Worm (Caenorhabditis elegans) whole organism, late embryonic: Measurements from ENCODE around the gene B0228.9.

Source experiments
- C08G9.2 ChIP-seq: sonication (generic microtip); optimal IDR thresholded peaks from 2 replicates; lab custom pipeline; 2016; ENCODE audit warnings: mild to moderate bottlenecking, missing genetic modification characterization, moderate library complexity, missing compliant biosample characterization
- K09A11.1 ChIP-seq: sonication (generic microtip); optimal IDR thresholded peaks from 2 replicates; lab custom pipeline; 2017; ENCODE audit warnings: antibody characterized with exemption, mild to moderate bottlenecking, missing genetic modification characterization, missing compliant biosample characterization; ENCODE audit not compliant: insufficient read depth
- Y22D7AL.16 ChIP-seq: sonication (generic microtip); optimal IDR thresholded peaks from 2 replicates; lab custom pipeline; 2016; ENCODE audit warnings: missing genetic modification characterization, missing compliant biosample characterization
- ahr-1 ChIP-seq: sonication (generic microtip); optimal IDR thresholded peaks from 2 replicates; lab custom pipeline; 2016; ENCODE audit warnings: missing genetic modification characterization, missing compliant biosample characterization
- ceh-14 ChIP-seq: sonication (generic microtip); optimal IDR thresholded peaks from 2 replicates; lab custom pipeline; 2016; ENCODE audit warnings: missing genotype, missing genetic modification characterization, missing compliant biosample characterization
- ceh-18 ChIP-seq: sonication (generic microtip); optimal IDR thresholded peaks from 2 replicates; lab custom pipeline; 2016; ENCODE audit warnings: missing genetic modification characterization, missing compliant biosample characterization
- ceh-19 ChIP-seq: fragments of 200-800 bp; sonication (Bioruptor generic); optimal IDR thresholded peaks from 2 replicates; lab custom pipeline; 2018; ENCODE audit warnings: mild to moderate bottlenecking, missing genetic modification characterization, missing compliant biosample characterization
- ceh-45 ChIP-seq: fragments of 200-800 bp; sonication (Bioruptor generic); IDR thresholded peaks from 2 replicates; pipeline ENCODE4 v1.3.6; 2022; ENCODE audit warnings: missing genetic modification reagents, missing genetic modification characterization, missing compliant biosample characterization
- ceh-48 ChIP-seq: sonication (generic microtip); optimal IDR thresholded peaks from 2 replicates; lab custom pipeline; 2016; ENCODE audit warnings: missing genetic modification characterization, inconsistent platforms, missing compliant biosample characterization
- ceh-6 ChIP-seq: fragments of 200-800 bp; sonication (Bioruptor generic); optimal IDR thresholded peaks from 2 replicates; lab custom pipeline; 2018; ENCODE audit warnings: mild to moderate bottlenecking, missing genetic modification characterization, missing compliant biosample characterization
- ceh-9 ChIP-seq: sonication (generic microtip); optimal IDR thresholded peaks from 2 replicates; lab custom pipeline; 2016; ENCODE audit warnings: mild to moderate bottlenecking, missing genetic modification characterization, inconsistent platforms, missing compliant biosample characterization
- che-1 ChIP-seq: sonication (generic microtip); optimal IDR thresholded peaks from 2 replicates; lab custom pipeline; 2016; ENCODE audit warnings: mild to moderate bottlenecking, missing genetic modification characterization, missing compliant biosample characterization
- dmd-4 ChIP-seq: sonication (generic microtip); optimal IDR thresholded peaks from 2 replicates; lab custom pipeline; 2016; ENCODE audit warnings: borderline replicate concordance, missing genetic modification characterization, missing compliant biosample characterization
- dve-1 ChIP-seq: sonication (generic microtip); optimal IDR thresholded peaks from 2 replicates; lab custom pipeline; 2017; ENCODE audit warnings: antibody characterized with exemption, mild to moderate bottlenecking, missing genetic modification characterization, missing compliant biosample characterization
- elt-2 ChIP-seq: sonication (generic microtip); optimal IDR thresholded peaks from 2 replicates; lab custom pipeline; 2016; ENCODE audit warnings: missing genetic modification reagents, missing genetic modification characterization, missing compliant biosample characterization
- elt-4 ChIP-seq: sonication (generic microtip); optimal IDR thresholded peaks from 2 replicates; lab custom pipeline; 2016; ENCODE audit warnings: missing genetic modification characterization, missing compliant biosample characterization
- eyg-1 ChIP-seq: sonication (generic microtip); optimal IDR thresholded peaks from 2 replicates; lab custom pipeline; 2016; ENCODE audit warnings: missing genotype, missing genetic modification characterization, missing compliant biosample characterization
- fkh-6 ChIP-seq: sonication (generic microtip); optimal IDR thresholded peaks from 2 replicates; lab custom pipeline; 2016; ENCODE audit warnings: missing genetic modification characterization, missing compliant biosample characterization
- hlh-13 ChIP-seq: fragments of 200-800 bp; sonication (Bioruptor generic); optimal IDR thresholded peaks from 2 replicates; lab custom pipeline; 2018; ENCODE audit warnings: mild to moderate bottlenecking, missing genetic modification characterization, missing compliant biosample characterization
- lim-6 ChIP-seq: sonication (generic microtip); optimal IDR thresholded peaks from 2 replicates; lab custom pipeline; 2016; ENCODE audit warnings: missing genetic modification characterization, missing compliant biosample characterization
- lin-11 ChIP-seq: fragments of 200-800 bp; sonication (Bioruptor generic); optimal IDR thresholded peaks from 2 replicates; lab custom pipeline; 2018; ENCODE audit warnings: mild to moderate bottlenecking, missing genetic modification characterization, missing compliant biosample characterization
- madf-2 ChIP-seq: sonication (generic microtip); optimal IDR thresholded peaks from 2 replicates; lab custom pipeline; 2017; ENCODE audit warnings: missing genetic modification characterization, missing compliant biosample characterization
- nhr-11 ChIP-seq: fragments of 150-350 bp; optimal IDR thresholded peaks from 2 replicates; lab custom pipeline; 2014; ENCODE audit warnings: missing biosample characterization, missing genetic modification characterization
- odd-2 ChIP-seq: sonication (generic microtip); optimal IDR thresholded peaks from 2 replicates; lab custom pipeline; 2017; ENCODE audit warnings: antibody characterized with exemption, mild to moderate bottlenecking, missing genetic modification characterization, missing compliant biosample characterization
- pag-3 ChIP-seq: sonication (generic microtip); optimal IDR thresholded peaks from 2 replicates; lab custom pipeline; 2016; ENCODE audit warnings: missing compliant biosample characterization, missing genetic modification characterization, borderline replicate concordance
- pat-9 ChIP-seq: fragments of 200-800 bp; sonication (Bioruptor generic); optimal IDR thresholded peaks from 2 replicates; lab custom pipeline; 2018; ENCODE audit warnings: mild to moderate bottlenecking, missing genetic modification characterization, moderate library complexity, missing compliant biosample characterization
- pha-4 ChIP-seq: fragments of 150-350 bp; optimal IDR thresholded peaks from 2 replicates; lab custom pipeline; 2018; ENCODE audit warnings: missing biosample characterization, missing genetic modification reagents, missing genetic modification characterization
- ref-2 ChIP-seq: sonication (generic microtip); optimal IDR thresholded peaks from 2 replicates; lab custom pipeline; 2016; ENCODE audit warnings: missing genetic modification characterization, missing compliant biosample characterization
- sdc-2 ChIP-seq: sonication (generic microtip); optimal IDR thresholded peaks from 2 replicates; lab custom pipeline; 2016; ENCODE audit warnings: missing genotype, missing genetic modification characterization, missing compliant biosample characterization
- sox-2 ChIP-seq: fragments of 200-800 bp; sonication (Bioruptor generic); IDR thresholded peaks from 2 replicates; pipeline ENCODE4 v1.3.6; 2022; ENCODE audit warnings: missing genetic modification reagents, missing genetic modification characterization, missing compliant biosample characterization
- sox-4 ChIP-seq: sonication (generic microtip); optimal IDR thresholded peaks from 2 replicates; lab custom pipeline; 2017; ENCODE audit warnings: mild to moderate bottlenecking, missing genetic modification characterization, inconsistent platforms, missing compliant biosample characterization
- ttx-3 ChIP-seq: sonication (generic microtip); optimal IDR thresholded peaks from 2 replicates; lab custom pipeline; 2016; ENCODE audit warnings: missing genetic modification reagents, missing genetic modification characterization, missing compliant biosample characterization
- unc-55 ChIP-seq: sonication (generic microtip); optimal IDR thresholded peaks from 2 replicates; lab custom pipeline; 2017; ENCODE audit warnings: missing biosample characterization, missing genetic modification reagents, missing genetic modification characterization
- unc-86 ChIP-seq: sonication (generic microtip); optimal IDR thresholded peaks from 2 replicates; lab custom pipeline; 2016; ENCODE audit warnings: missing genetic modification characterization, missing compliant biosample characterization
- ztf-16 ChIP-seq: sonication (generic microtip); optimal IDR thresholded peaks from 2 replicates; lab custom pipeline; 2017; ENCODE audit warnings: missing genetic modification characterization, missing compliant biosample characterization

B0228.9 gene

DNA sequence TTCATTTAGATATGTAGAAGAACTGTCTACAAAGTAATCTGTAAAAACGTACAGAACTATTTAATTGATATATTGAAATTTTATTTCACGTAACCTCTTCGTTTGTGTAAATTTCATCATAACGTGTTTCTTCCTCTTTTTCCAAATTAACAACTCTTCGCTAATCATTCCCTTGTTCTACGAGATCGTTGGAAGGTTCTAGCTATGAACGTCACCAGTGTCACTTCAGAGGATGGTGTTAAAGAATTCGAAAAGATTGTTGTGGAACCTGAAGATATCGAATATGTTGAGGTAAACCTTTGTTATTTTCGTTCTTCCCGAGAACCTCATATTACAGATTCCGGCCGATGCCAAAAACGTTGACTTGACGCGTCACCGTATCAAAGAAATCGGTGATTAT lies 8.9 kb upstream of the B0228.9 start, which contains the start of gene C06A8.6:
C06A8.6 (plus strand) TSS at position 89 of the 400 bp plus-strand sequence.
- no peak for TF ChIP-seq odd-2 (tag; lab: Kevin White, UChicago)
- TF ChIP-seq ceh-6 (GFP tag; lab: Kevin White, UChicago) = no peak
- TF ChIP-seq ahr-1 = no peak
- no peak for TF ChIP-seq pag-3
- TF ChIP-seq ceh-48 (tag; lab: Kevin White, UChicago) = no peak
- TF ChIP-seq dmd-4 = no peak
- no peak for TF ChIP-seq ceh-14 (tag; lab: Kevin White, UChicago)
- TF ChIP-seq unc-55 (GFP tag; lab: Kevin White, UChicago) = no peak

ce11 chrII:7771917-7772316 lies 8.4 kb upstream of the B0228.9 start, which contains the start of gene C06A8.8:
Gene C06A8.8 (minus strand): TSS chrII:7772017.
- TF ChIP-seq ztf-16 (tag; lab: Kevin White, UChicago) = no peak
- TF ChIP-seq fkh-6 (tag; lab: Kevin White, UChicago) = no peak
- no peak for TF ChIP-seq sdc-2
- no peak for TF ChIP-seq lin-11 (tag; lab: Kevin White, UChicago)
- TF ChIP-seq sox-4 = no peak

DNA sequence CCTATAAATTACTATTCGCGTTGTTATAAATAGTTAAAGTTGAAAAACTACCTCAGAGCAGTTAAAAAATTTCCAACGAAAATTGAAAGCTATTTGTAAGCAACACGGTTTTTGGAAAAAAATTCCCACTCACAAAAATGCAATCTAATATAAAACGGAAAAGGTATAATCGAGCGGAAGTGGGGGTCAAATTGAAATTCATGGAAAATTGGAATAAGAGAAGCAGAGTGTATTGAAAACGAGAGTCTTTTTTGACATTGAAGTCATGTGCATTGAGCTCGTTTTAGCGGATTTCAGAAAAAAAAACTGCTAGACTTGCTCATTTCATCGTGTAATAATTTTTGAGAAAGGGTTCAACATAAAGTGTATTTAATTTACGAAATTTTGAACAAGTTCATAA lies 6.8 kb upstream of the B0228.9 start:
- TF ChIP-seq dve-1 (no peak), ceh-6 (GFP tag; lab: Kevin White, UChicago) (no peak), dmd-4 (no peak), nhr-11 (tag; lab: Kevin White, UChicago) (no peak), ceh-9 (tag; lab: Kevin White, UChicago) (no peak), sox-2 (GFP tag; lab: Robert Waterston, UW) (no peak), pat-9 (no peak), fkh-6 (tag; lab: Kevin White, UChicago) (no peak), K09A11.1 (tag; lab: Kevin White, UChicago) (no peak), hlh-13 (no peak), C08G9.2 (tag; lab: Kevin White, UChicago) (no peak)

DNA sequence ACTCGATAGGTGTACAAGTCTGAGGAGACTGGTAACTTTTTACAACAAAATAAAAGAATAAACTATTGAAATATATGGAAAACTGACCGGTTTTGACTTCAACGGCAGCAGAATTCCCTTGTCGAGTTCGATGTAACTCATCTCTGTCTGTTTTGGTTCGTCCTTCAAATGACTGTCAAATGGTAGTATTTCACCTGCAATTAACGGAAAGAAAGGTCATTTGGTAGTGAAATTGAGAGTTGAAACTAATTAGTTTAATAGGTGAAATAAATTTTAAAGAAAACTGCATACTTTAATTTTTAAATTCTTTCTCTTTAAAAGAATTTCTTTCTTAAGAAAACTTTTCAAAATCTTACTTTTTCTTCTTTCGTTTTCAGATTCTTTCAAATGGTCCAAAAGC lies 5.8 kb upstream of the B0228.9 start:
- TF ChIP-seq ref-2 (tag; lab: Kevin White, UChicago) (no peak), eyg-1 (tag; lab: Kevin White, UChicago) (no peak)

DNA sequence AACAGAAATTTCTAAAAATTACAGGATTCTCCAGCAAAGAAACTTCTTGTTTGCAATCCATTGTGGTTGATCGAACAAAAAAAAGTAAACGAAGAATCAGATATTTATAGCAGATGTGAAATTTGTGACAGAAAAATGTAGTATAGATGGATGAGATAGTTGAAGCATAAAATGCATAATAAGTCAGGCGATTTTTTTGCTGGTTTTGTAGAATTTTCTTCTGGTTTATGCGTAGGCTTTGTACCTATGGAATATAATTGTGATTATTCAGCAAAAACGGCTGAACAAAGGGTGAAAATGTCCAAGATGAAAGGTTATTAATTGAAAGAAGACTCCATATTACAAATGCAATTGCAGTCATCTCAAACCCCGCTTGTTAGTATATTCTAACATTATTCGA lies 2.0 kb upstream of the B0228.9 start, which contains the start of gene srh-39:
srh-39 (minus strand) TSS at position 101 of the 400 bp plus-strand sequence.
- TF ChIP-seq elt-2 (tag; lab: Kevin White, UChicago) = no peak
- no peak for TF ChIP-seq odd-2 (tag; lab: Kevin White, UChicago)
- TF ChIP-seq pat-9 = no peak
- TF ChIP-seq ceh-45 (GFP tag; lab: Robert Waterston, UW) = no peak
- no peak for TF ChIP-seq pha-4 (tag; lab: Kevin White, UChicago)
- no peak for TF ChIP-seq unc-86 (tag; lab: Kevin White, UChicago)
- no peak for TF ChIP-seq che-1
- no peak for TF ChIP-seq K09A11.1 (tag; lab: Kevin White, UChicago)
- no peak for TF ChIP-seq ztf-16 (tag; lab: Kevin White, UChicago)
- no peak for TF ChIP-seq Y22D7AL.16 (tag; lab: Kevin White, UChicago)
- no peak for TF ChIP-seq elt-4 (tag; lab: Kevin White, UChicago)
- no peak for TF ChIP-seq ceh-19 (GFP tag; lab: Kevin White, UChicago)
- no peak for TF ChIP-seq ttx-3 (tag; lab: Kevin White, UChicago)
- no peak for TF ChIP-seq ceh-18 (tag; lab: Kevin White, UChicago)
- TF ChIP-seq madf-2 (tag; lab: Kevin White, UChicago) = no peak
- TF ChIP-seq lim-6 (tag; lab: Kevin White, UChicago) = no peak
